Worm (Caenorhabditis elegans) whole organism, early embryonic: ENCODE data around the gene ldh-1.
A peak's percentile ranks its signal among the peaks of the same experiment; 100 is the strongest.
"Not testable (repeated sequence)": the region's sequence is repeated elsewhere in the genome, so short reads cannot be mapped to it uniquely, and the experiment has no call there.

Experiments
- B0310.2 ChIP-seq: sonication (generic microtip); optimal IDR thresholded peaks from 2 replicates; lab custom pipeline; 2016; ENCODE audit warnings: mild to moderate bottlenecking, missing genetic modification characterization, missing compliant biosample characterization
- ama-1 ChIP-seq: fragments of 150-350 bp; optimal IDR thresholded peaks from 2 replicates; lab custom pipeline; 2014
- flt-1 ChIP-seq: fragments of 200-800 bp; sonication (Bioruptor generic); IDR thresholded peaks from 2 replicates; pipeline ENCODE4 v1.3.6; 2022; ENCODE audit warnings: missing genetic modification characterization, missing compliant biosample characterization
- hmbx-1 ChIP-seq: sonication (generic microtip); optimal IDR thresholded peaks from 2 replicates; lab custom pipeline; 2016; ENCODE audit warnings: mild to moderate bottlenecking, missing genetic modification characterization, missing compliant biosample characterization
- hnd-1 ChIP-seq: sonication (generic microtip); optimal IDR thresholded peaks from 2 replicates; lab custom pipeline; 2016; ENCODE audit warnings: missing genetic modification characterization, missing compliant biosample characterization
- pes-1 ChIP-seq: fragments of 200-800 bp; sonication (Bioruptor generic); IDR thresholded peaks from 2 replicates; pipeline ENCODE4 v1.3.6; 2022; ENCODE audit warnings: missing genetic modification reagents, missing genetic modification characterization, missing compliant biosample characterization
- sea-1 ChIP-seq: fragments of 200-800 bp; sonication (Bioruptor generic); conservative IDR thresholded peaks from 2 replicates; pipeline ENCODE4 v1.3.6; 2022; ENCODE audit warnings: missing genetic modification characterization, missing compliant biosample characterization

ce11 chrII:11759277-11759676, 35.3 kb downstream of the ldh-1 start, which contains the start of the genes F44E5.4 and F44E5.5:
- TF ChIP-seq B0310.2 (tag; lab: Kevin White, UChicago) (peak; percentile 76), flt-1 (peak; percentile 82; the same call in 1 of the 2 replicates), sea-1 (peak; percentile 87), hnd-1 (tag; lab: Kevin White, UChicago) (peak; percentile 60), pes-1 (peak; percentile 84)
- not testable (repeated sequence) for TF ChIP-seq ama-1; hmbx-1 (tag; lab: Kevin White, UChicago)
